Worm (Caenorhabditis elegans): ENCODE results near the gene F40F8.3.

- TF ChIP-seq nhr-28 (tag; optimal IDR thresholded peaks at IDR 0.05) (no peak), unc-39 (tag; optimal IDR thresholded peaks at IDR 0.05) (no peak), lin-13 (tag; optimal IDR thresholded peaks at IDR 0.05) (no peak), ces-1 (GFP tag; optimal IDR thresholded peaks at IDR 0.05) (no peak), mep-1 (tag; optimal IDR thresholded peaks at IDR 0.05) (no peak)
Measured at ce11 chrII:11161675-11162074, 32.6 kb downstream of the F40F8.3 start.

Data from whole organism, mixed stage, embryonic.